Worm (Caenorhabditis elegans): ENCODE data around the gene sra-8.

- TF ChIP-seq ref-1 (GFP tag; conservative IDR thresholded peaks at IDR 0.05) (no peak), ztf-29 (GFP tag; IDR thresholded peaks at IDR 0.05) (no peak), flt-1 (GFP tag; IDR thresholded peaks at IDR 0.05) (no peak), T22C8.4 (GFP tag; IDR thresholded peaks at IDR 0.05) (no peak), klf-2 (GFP tag; conservative IDR thresholded peaks at IDR 0.05) (no peak), cog-1 (tag; optimal IDR thresholded peaks at IDR 0.05) (no peak), ztf-23 (GFP tag; IDR thresholded peaks at IDR 0.05) (no peak), tab-1 (GFP tag; IDR thresholded peaks at IDR 0.05) (no peak)
Observed at ce11 chrII:9528480-9528879, 9.0 kb upstream of the sra-8 start, which contains the start of gene sra-2.
